Worm (Caenorhabditis elegans) whole organism, midembryonic: Measurements from ENCODE around the gene ZK512.4.

Experiments used
- T22C8.4 ChIP-seq: fragments of 200-800 bp; sonication (Bioruptor generic); IDR thresholded peaks from 2 replicates; pipeline ENCODE4 v1.3.6; 2022; ENCODE audit warnings: missing genetic modification characterization, missing compliant biosample characterization
- flt-1 ChIP-seq: fragments of 200-800 bp; sonication (Bioruptor generic); IDR thresholded peaks from 2 replicates; pipeline ENCODE4 v1.3.6; 2022; ENCODE audit warnings: missing genetic modification characterization, missing compliant biosample characterization
- klf-2 ChIP-seq: fragments of 200-800 bp; sonication (Bioruptor generic); conservative IDR thresholded peaks from 2 replicates; pipeline ENCODE4 v1.3.6; 2022; ENCODE audit warnings: missing genetic modification reagents, missing genetic modification characterization, missing compliant biosample characterization
- med-1 ChIP-seq: sonication (generic microtip); optimal IDR thresholded peaks from 2 replicates; lab custom pipeline; 2017; ENCODE audit warnings: missing genetic modification characterization, mild to moderate bottlenecking, missing compliant biosample characterization, antibody characterized with exemption, missing genetic modification reagents; ENCODE audit not compliant: insufficient read depth
- ref-1 ChIP-seq: fragments of 200-800 bp; sonication (Bioruptor generic); conservative IDR thresholded peaks from 2 replicates; pipeline ENCODE4 v1.3.6; 2022; ENCODE audit warnings: missing genetic modification reagents, missing genetic modification characterization, missing compliant biosample characterization
- tab-1 ChIP-seq: fragments of 200-800 bp; sonication (Bioruptor generic); IDR thresholded peaks from 2 replicates; pipeline ENCODE4 v1.3.6; 2022; ENCODE audit warnings: missing genetic modification characterization, missing compliant biosample characterization
- ztf-29 ChIP-seq: fragments of 200-800 bp; sonication (Bioruptor generic); IDR thresholded peaks from 2 replicates; pipeline ENCODE4 v1.3.6; 2022; ENCODE audit warnings: missing genetic modification reagents, missing genetic modification characterization, missing compliant biosample characterization

ce11 chrIII:9105653-9106052, 39.5 kb upstream of the ZK512.4 start:
- TF ChIP-seq klf-2 (GFP tag; lab: Robert Waterston, UW): no peak
- no peak for TF ChIP-seq T22C8.4 (GFP tag; lab: Robert Waterston, UW)
- TF ChIP-seq flt-1 (GFP tag; lab: Robert Waterston, UW): no peak
- no peak for TF ChIP-seq ztf-29
- TF ChIP-seq tab-1 (GFP tag; lab: Robert Waterston, UW): no peak
- no peak for TF ChIP-seq ref-1 (GFP tag; lab: Robert Waterston, UW)
- no peak for TF ChIP-seq med-1 (GFP tag; lab: Kevin White, UChicago)
